Worm (Caenorhabditis elegans): ENCODE data around the gene srh-282.

srh-282 gene

ce11 chrIV:291851-292367 lies 18.7 kb upstream of the srh-282 start:
- TF ChIP-seq T22C8.4 (GFP tag; IDR thresholded peaks at IDR 0.05): no peak
- no peak for TF ChIP-seq ztf-29 (GFP tag; IDR thresholded peaks at IDR 0.05)
- TF ChIP-seq med-1 (GFP tag; optimal IDR thresholded peaks at IDR 0.05; ENCODE audit: insufficient read depth): no peak
- TF ChIP-seq tab-1 (GFP tag; IDR thresholded peaks at IDR 0.05): no peak
- no peak for TF ChIP-seq ztf-23 (GFP tag; IDR thresholded peaks at IDR 0.05)
- TF ChIP-seq cog-1 (tag; optimal IDR thresholded peaks at IDR 0.05): no peak
- no peak for TF ChIP-seq ref-1 (GFP tag; conservative IDR thresholded peaks at IDR 0.05)
- TF ChIP-seq flt-1 (GFP tag; IDR thresholded peaks at IDR 0.05): no peak
- no peak for TF ChIP-seq klf-2 (GFP tag; conservative IDR thresholded peaks at IDR 0.05)

- TF ChIP-seq ref-1 (GFP tag; conservative IDR thresholded peaks at IDR 0.05): no peak
- no peak for TF ChIP-seq cog-1 (tag; optimal IDR thresholded peaks at IDR 0.05)
- TF ChIP-seq klf-2 (GFP tag; conservative IDR thresholded peaks at IDR 0.05): no peak
- no peak for TF ChIP-seq T22C8.4 (GFP tag; IDR thresholded peaks at IDR 0.05)
- TF ChIP-seq flt-1 (GFP tag; IDR thresholded peaks at IDR 0.05): no peak
- no peak for TF ChIP-seq tab-1 (GFP tag; IDR thresholded peaks at IDR 0.05)
- TF ChIP-seq ztf-23 (GFP tag; IDR thresholded peaks at IDR 0.05): no peak
- TF ChIP-seq med-1 (GFP tag; optimal IDR thresholded peaks at IDR 0.05; ENCODE audit: insufficient read depth): no peak
- TF ChIP-seq ztf-29 (GFP tag; IDR thresholded peaks at IDR 0.05): no peak
Observed at ce11 chrIV:291356-291755, 18.2 kb upstream of the srh-282 start, which contains the start of gene T21D12.7. Gene T21D12.7, minus strand, starts transcription at chrIV:291456.

- no peak for TF ChIP-seq tab-1 (GFP tag; IDR thresholded peaks at IDR 0.05)
- no peak for TF ChIP-seq ztf-23 (GFP tag; IDR thresholded peaks at IDR 0.05)
- TF ChIP-seq T22C8.4 (GFP tag; IDR thresholded peaks at IDR 0.05): no peak
- no peak for TF ChIP-seq med-1 (GFP tag; optimal IDR thresholded peaks at IDR 0.05; ENCODE audit: insufficient read depth)
- no peak for TF ChIP-seq flt-1 (GFP tag; IDR thresholded peaks at IDR 0.05)
- no peak for TF ChIP-seq ztf-29 (GFP tag; IDR thresholded peaks at IDR 0.05)
- no peak for TF ChIP-seq ref-1 (GFP tag; conservative IDR thresholded peaks at IDR 0.05)
- TF ChIP-seq klf-2 (GFP tag; conservative IDR thresholded peaks at IDR 0.05): no peak
- no peak for TF ChIP-seq cog-1 (tag; optimal IDR thresholded peaks at IDR 0.05)
Observed at ce11 chrIV:290387-290786, 17.2 kb upstream of the srh-282 start.

ce11 chrIV:288027-288426 lies 14.8 kb upstream of the srh-282 start, which contains the start of gene T21D12.14:
Gene T21D12.14, minus strand, starts transcription at chrIV:288127.
- TF ChIP-seq flt-1 (GFP tag; IDR thresholded peaks at IDR 0.05) (no peak), ztf-23 (GFP tag; IDR thresholded peaks at IDR 0.05) (no peak), ztf-29 (GFP tag; IDR thresholded peaks at IDR 0.05) (no peak), tab-1 (GFP tag; IDR thresholded peaks at IDR 0.05) (no peak), klf-2 (GFP tag; conservative IDR thresholded peaks at IDR 0.05) (no peak), med-1 (GFP tag; optimal IDR thresholded peaks at IDR 0.05; ENCODE audit: insufficient read depth) (no peak), T22C8.4 (GFP tag; IDR thresholded peaks at IDR 0.05) (no peak), ref-1 (GFP tag; conservative IDR thresholded peaks at IDR 0.05) (no peak), cog-1 (tag; optimal IDR thresholded peaks at IDR 0.05) (no peak)

ce11 chrIV:283347-283746 lies 10.1 kb upstream of the srh-282 start, which contains the start of gene best-19:
Gene best-19, plus strand, starts transcription at chrIV:283647.
- TF ChIP-seq tab-1 (GFP tag; IDR thresholded peaks at IDR 0.05): no peak
- no peak for TF ChIP-seq cog-1 (tag; optimal IDR thresholded peaks at IDR 0.05)
- no peak for TF ChIP-seq klf-2 (GFP tag; conservative IDR thresholded peaks at IDR 0.05)
- no peak for TF ChIP-seq ref-1 (GFP tag; conservative IDR thresholded peaks at IDR 0.05)
- TF ChIP-seq T22C8.4 (GFP tag; IDR thresholded peaks at IDR 0.05): no peak
- no peak for TF ChIP-seq ztf-23 (GFP tag; IDR thresholded peaks at IDR 0.05)
- TF ChIP-seq med-1 (GFP tag; optimal IDR thresholded peaks at IDR 0.05; ENCODE audit: insufficient read depth): no peak
- TF ChIP-seq ztf-29 (GFP tag; IDR thresholded peaks at IDR 0.05): no peak
- no peak for TF ChIP-seq flt-1 (GFP tag; IDR thresholded peaks at IDR 0.05)

- TF ChIP-seq ref-1 (GFP tag; conservative IDR thresholded peaks at IDR 0.05): no peak
- TF ChIP-seq klf-2 (GFP tag; conservative IDR thresholded peaks at IDR 0.05): no peak
- no peak for TF ChIP-seq cog-1 (tag; optimal IDR thresholded peaks at IDR 0.05)
- TF ChIP-seq med-1 (GFP tag; optimal IDR thresholded peaks at IDR 0.05; ENCODE audit: insufficient read depth): no peak
- no peak for TF ChIP-seq ztf-29 (GFP tag; IDR thresholded peaks at IDR 0.05)
- no peak for TF ChIP-seq ztf-23 (GFP tag; IDR thresholded peaks at IDR 0.05)
- TF ChIP-seq T22C8.4 (GFP tag; IDR thresholded peaks at IDR 0.05): no peak
- no peak for TF ChIP-seq flt-1 (GFP tag; IDR thresholded peaks at IDR 0.05)
- TF ChIP-seq tab-1 (GFP tag; IDR thresholded peaks at IDR 0.05): no peak
Observed at ce11 chrIV:282008-282407, 8.8 kb upstream of the srh-282 start.

- TF ChIP-seq ztf-23 (GFP tag; IDR thresholded peaks at IDR 0.05): peak; percentile 38; the same call in 1 of the 2 replicates
Observed at ce11 chrIV:281247-281646, 8.0 kb upstream of the srh-282 start.

ce11 chrIV:278284-278683 lies 5.1 kb upstream of the srh-282 start:
- TF ChIP-seq cog-1 (tag; optimal IDR thresholded peaks at IDR 0.05): no peak
- no peak for TF ChIP-seq klf-2 (GFP tag; conservative IDR thresholded peaks at IDR 0.05)
- TF ChIP-seq flt-1 (GFP tag; IDR thresholded peaks at IDR 0.05): no peak
- no peak for TF ChIP-seq T22C8.4 (GFP tag; IDR thresholded peaks at IDR 0.05)
- no peak for TF ChIP-seq ztf-23 (GFP tag; IDR thresholded peaks at IDR 0.05)
- TF ChIP-seq ref-1 (GFP tag; conservative IDR thresholded peaks at IDR 0.05): no peak
- TF ChIP-seq ztf-29 (GFP tag; IDR thresholded peaks at IDR 0.05): no peak
- TF ChIP-seq tab-1 (GFP tag; IDR thresholded peaks at IDR 0.05): no peak
- no peak for TF ChIP-seq med-1 (GFP tag; optimal IDR thresholded peaks at IDR 0.05; ENCODE audit: insufficient read depth)

- TF ChIP-seq flt-1 (GFP tag; IDR thresholded peaks at IDR 0.05) (no peak), klf-2 (GFP tag; conservative IDR thresholded peaks at IDR 0.05) (no peak), ref-1 (GFP tag; conservative IDR thresholded peaks at IDR 0.05) (no peak), ztf-23 (GFP tag; IDR thresholded peaks at IDR 0.05) (no peak), ztf-29 (GFP tag; IDR thresholded peaks at IDR 0.05) (no peak), T22C8.4 (GFP tag; IDR thresholded peaks at IDR 0.05) (no peak), med-1 (GFP tag; optimal IDR thresholded peaks at IDR 0.05; ENCODE audit: insufficient read depth) (no peak), cog-1 (tag; optimal IDR thresholded peaks at IDR 0.05) (no peak), tab-1 (GFP tag; IDR thresholded peaks at IDR 0.05) (no peak)
Observed at ce11 chrIV:275146-275545, 1.9 kb upstream of the srh-282 start.

ce11 chrIV:274185-274584 lies 986 bp upstream of the srh-282 start, which contains the start of gene sma-10:
Gene sma-10, plus strand, starts transcription at chrIV:274420.
- TF ChIP-seq ztf-29 (GFP tag; IDR thresholded peaks at IDR 0.05): no peak
- TF ChIP-seq ztf-23 (GFP tag; IDR thresholded peaks at IDR 0.05): no peak
- no peak for TF ChIP-seq med-1 (GFP tag; optimal IDR thresholded peaks at IDR 0.05; ENCODE audit: insufficient read depth)
- no peak for TF ChIP-seq klf-2 (GFP tag; conservative IDR thresholded peaks at IDR 0.05)
- TF ChIP-seq cog-1 (tag; optimal IDR thresholded peaks at IDR 0.05): no peak
- TF ChIP-seq T22C8.4 (GFP tag; IDR thresholded peaks at IDR 0.05): no peak
- no peak for TF ChIP-seq tab-1 (GFP tag; IDR thresholded peaks at IDR 0.05)
- no peak for TF ChIP-seq ref-1 (GFP tag; conservative IDR thresholded peaks at IDR 0.05)
- no peak for TF ChIP-seq flt-1 (GFP tag; IDR thresholded peaks at IDR 0.05)
